Worm (Caenorhabditis elegans) whole organism, mixed stage, embryonic: ENCODE measurements around the gene aak-1.

Experiments used
- lsy-2 ChIP-seq: fragments of 150-350 bp; optimal IDR thresholded peaks from 2 replicates; lab custom pipeline; 2014; ENCODE audit warnings: missing biosample characterization, missing genetic modification characterization
- mab-5 ChIP-seq: fragments of 150-350 bp; optimal IDR thresholded peaks from 2 replicates; lab custom pipeline; 2014; ENCODE audit warnings: missing biosample characterization, missing genetic modification characterization
- mep-1 ChIP-seq: fragments of 150-350 bp; optimal IDR thresholded peaks from 2 replicates; lab custom pipeline; 2017; ENCODE audit warnings: missing biosample characterization, missing genetic modification reagents, missing genetic modification characterization, inconsistent platforms
- nhr-12 ChIP-seq: fragments of 150-350 bp; optimal IDR thresholded peaks from 2 replicates; lab custom pipeline; 2014; ENCODE audit warnings: missing biosample characterization, missing genetic modification characterization
- nhr-28 ChIP-seq: fragments of 150-350 bp; optimal IDR thresholded peaks from 2 replicates; lab custom pipeline; 2014; ENCODE audit warnings: missing biosample characterization, missing genetic modification characterization
- pha-4 ChIP-seq: fragments of 150-350 bp; optimal IDR thresholded peaks from 2 replicates; lab custom pipeline; 2018; ENCODE audit warnings: missing biosample characterization, missing genetic modification reagents, missing genetic modification characterization
- snpc-4 ChIP-seq: fragments of 150-350 bp; optimal IDR thresholded peaks from 2 replicates; lab custom pipeline; 2014; ENCODE audit warnings: missing biosample characterization, missing genetic modification characterization
- tbx-8 ChIP-seq: fragments of 200-800 bp; sonication (Bioruptor generic); optimal IDR thresholded peaks from 2 replicates; lab custom pipeline; 2018; ENCODE audit warnings: mild to moderate bottlenecking, missing genetic modification characterization, moderate library complexity, missing compliant biosample characterization
- unc-62 ChIP-seq: fragments of 150-350 bp; optimal IDR thresholded peaks from 2 replicates; lab custom pipeline; 2014; ENCODE audit warnings: missing biosample characterization, missing genetic modification reagents, missing genetic modification characterization

DNA sequence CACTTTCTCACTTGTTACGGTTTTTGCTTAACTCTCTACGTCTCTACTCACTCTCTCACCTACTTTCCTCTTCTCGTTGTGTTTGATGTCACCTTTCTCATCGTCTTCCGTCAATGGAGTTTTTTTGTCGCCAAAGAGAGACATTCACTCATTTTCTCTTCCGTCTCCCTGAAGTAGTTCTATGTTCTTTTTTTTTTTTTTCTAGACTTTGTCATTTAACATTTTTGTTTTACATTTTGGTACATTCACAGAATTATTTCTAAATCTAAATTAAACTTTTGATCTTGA is 39.9 kb upstream of the aak-1 start:
- no peak for TF ChIP-seq nhr-28 (tag; lab: Kevin White, UChicago)
- TF ChIP-seq lsy-2 = no peak
- no peak for TF ChIP-seq snpc-4 (tag; lab: Kevin White, UChicago)
- no peak for TF ChIP-seq unc-62 (GFP tag; lab: Kevin White, UChicago)
- TF ChIP-seq mab-5 (tag; lab: Kevin White, UChicago) = no peak
- no peak for TF ChIP-seq pha-4
- no peak for TF ChIP-seq nhr-12 (tag; lab: Kevin White, UChicago)
- TF ChIP-seq mep-1 = no peak
- TF ChIP-seq tbx-8 = no peak
